Fruit fly (Drosophila melanogaster) whole organism, embryonic: ENCODE measurements around the gene Mical.

Source experiments
- Antp ChIP-seq: fragments of 200-800 bp; sonication (Bioruptor generic); optimal IDR thresholded peaks from 3 replicates; lab custom pipeline; 2016; ENCODE audit warnings: missing biosample characterization, missing genetic modification characterization
- Atf-2 ChIP-seq: fragments of 200-800 bp; sonication (Bioruptor generic); optimal IDR thresholded peaks from 2 replicates; lab custom pipeline; 2016; ENCODE audit warnings: missing biosample characterization, missing genetic modification characterization
- CG10147 ChIP-seq: fragments of 200-800 bp; sonication (Bioruptor generic); optimal IDR thresholded peaks from 2 replicates; lab custom pipeline; 2019; ENCODE audit warnings: missing biosample characterization, mild to moderate bottlenecking, missing genetic modification characterization, moderate library complexity
- CG10543 ChIP-seq: fragments of 200-800 bp; sonication (Bioruptor generic); optimal IDR thresholded peaks from 3 replicates; lab custom pipeline; 2017; ENCODE audit warnings: missing biosample characterization, mild to moderate bottlenecking, missing genetic modification characterization, moderate library complexity
- CG13287 ChIP-seq: fragments of 200-800 bp; sonication (Bioruptor generic); IDR thresholded peaks from 2 replicates; pipeline ENCODE4 v1.3.6; 2022; ENCODE audit warnings: missing biosample characterization, missing genetic modification characterization; ENCODE audit not compliant: partially characterized antibody
- CG15696 ChIP-seq: fragments of 200-800 bp; sonication (Bioruptor generic); optimal IDR thresholded peaks from 2 replicates; lab custom pipeline; 2019; ENCODE audit warnings: missing biosample characterization, mild to moderate bottlenecking, missing genetic modification characterization, moderate library complexity
- CG16815 ChIP-seq: fragments of 200-800 bp; sonication (Bioruptor generic); optimal IDR thresholded peaks from 3 replicates; lab custom pipeline; 2017; ENCODE audit warnings: missing biosample characterization, mild to moderate bottlenecking, missing genetic modification characterization
- CG17912 ChIP-seq: fragments of 200-800 bp; sonication (Bioruptor generic); optimal IDR thresholded peaks from 2 replicates; lab custom pipeline; 2018; ENCODE audit warnings: missing biosample characterization, mild to moderate bottlenecking, missing genetic modification characterization
- CG18262 ChIP-seq: fragments of 200-800 bp; optimal IDR thresholded peaks from 3 replicates; lab custom pipeline; 2019; ENCODE audit warnings: missing biosample characterization, mild to moderate bottlenecking, missing genetic modification characterization, moderate library complexity
- CG42726 ChIP-seq: fragments of 200-800 bp; sonication (Bioruptor generic); IDR thresholded peaks from 2 replicates; pipeline ENCODE4 v1.3.6; 2022; ENCODE audit warnings: missing biosample characterization, missing genetic modification characterization; ENCODE audit not compliant: partially characterized antibody
- CG4404 ChIP-seq: fragments of 200-800 bp; sonication (Bioruptor generic); IDR thresholded peaks from 2 replicates; pipeline ENCODE4 v1.3.6; 2022; ENCODE audit warnings: missing biosample characterization, missing genetic modification characterization
- CG4617 ChIP-seq: fragments of 200-800 bp; sonication (Bioruptor generic); optimal IDR thresholded peaks from 3 replicates; lab custom pipeline; 2016; ENCODE audit warnings: missing biosample characterization, missing genetic modification characterization, borderline replicate concordance
- CG6689 ChIP-seq: fragments of 200-800 bp; sonication (Bioruptor generic); IDR thresholded peaks from 2 replicates; pipeline ENCODE4 v1.3.6; 2022; ENCODE audit warnings: missing biosample characterization, missing genetic modification characterization
- CG6813 ChIP-seq: fragments of 200-800 bp; sonication (Bioruptor generic); optimal IDR thresholded peaks from 2 replicates; lab custom pipeline; 2017; ENCODE audit warnings: missing biosample characterization, missing genetic modification characterization, mild to moderate bottlenecking, moderate library complexity, missing genetic modification reagents
- CG9727 ChIP-seq: fragments of 200-800 bp; sonication (Bioruptor generic); optimal IDR thresholded peaks from 3 replicates; lab custom pipeline; 2017; ENCODE audit warnings: missing biosample characterization, mild to moderate bottlenecking, missing genetic modification characterization
- CG9797 ChIP-seq: fragments of 200-800 bp; sonication (Bioruptor generic); optimal IDR thresholded peaks from 3 replicates; lab custom pipeline; 2018; ENCODE audit warnings: missing biosample characterization, mild to moderate bottlenecking, missing genetic modification characterization
- CG9876 ChIP-seq: fragments of 200-800 bp; sonication (Bioruptor generic); optimal IDR thresholded peaks from 2 replicates; lab custom pipeline; 2016; ENCODE audit warnings: missing biosample characterization, missing genetic modification characterization
- CTCF ChIP-seq: fragments of 200-800 bp; sonication (Bioruptor generic); optimal IDR thresholded peaks from 2 replicates; lab custom pipeline; 2017; ENCODE audit warnings: missing biosample characterization, mild to moderate bottlenecking, missing genetic modification characterization, moderate library complexity
- Hr78 ChIP-seq, 2 experiments: fragments of 200-800 bp in 1 of 2; fragments of >200 bp in 1 of 2; sonication (Bioruptor generic) in 1 of 2; optimal IDR thresholded peaks; 2 replicates each; lab custom pipeline; 2017 to 2019; ENCODE audit warnings: missing biosample characterization in 2 of 2, missing genetic modification characterization in 2 of 2, mild to moderate bottlenecking in 1 of 2, moderate library complexity in 1 of 2
- Jarid2 ChIP-seq: fragments of 200-800 bp; sonication (Bioruptor generic); optimal IDR thresholded peaks from 3 replicates; lab custom pipeline; 2017; ENCODE audit warnings: mild to moderate bottlenecking, missing biosample characterization, missing genetic modification reagents, missing genetic modification characterization
- Lpt ChIP-seq: fragments of >200 bp; optimal IDR thresholded peaks from 2 replicates; lab custom pipeline; 2018; ENCODE audit warnings: missing biosample characterization, missing genetic modification characterization
- PHDP ChIP-seq: fragments of 200-800 bp; sonication (Bioruptor generic); optimal IDR thresholded peaks from 3 replicates; lab custom pipeline; 2018; ENCODE audit warnings: missing biosample characterization, mild to moderate bottlenecking, missing genetic modification characterization, moderate library complexity
- Scr ChIP-seq: fragments of 200-800 bp; sonication (Bioruptor generic); IDR thresholded peaks from 2 replicates; pipeline ENCODE4 v1.3.6; 2022; ENCODE audit warnings: missing biosample characterization, missing genetic modification characterization; ENCODE audit not compliant: partially characterized antibody
- Side ChIP-seq: fragments of 200-800 bp; sonication (Bioruptor generic); optimal IDR thresholded peaks from 2 replicates; lab custom pipeline; 2016; ENCODE audit warnings: missing biosample characterization, missing genetic modification characterization
- Sin3A ChIP-seq: fragments of >200 bp; optimal IDR thresholded peaks from 2 replicates; lab custom pipeline; 2018
- Stat92E ChIP-seq, 3 experiments: fragments of >200 bp in 2 of 3; fragments of 200-800 bp in 1 of 3; sonication (Bioruptor generic) in 1 of 3; optimal IDR thresholded peaks; 2 replicates each; lab custom pipeline; 2017 to 2019; ENCODE audit warnings: missing biosample characterization in 3 of 3, missing genetic modification characterization in 3 of 3, mild to moderate bottlenecking in 1 of 3, moderate library complexity in 1 of 3
- bcd ChIP-seq: fragments of 200-800 bp; sonication (Bioruptor generic); optimal IDR thresholded peaks from 2 replicates; lab custom pipeline; 2017; ENCODE audit warnings: missing biosample characterization, mild to moderate bottlenecking, missing genetic modification characterization
- croc ChIP-seq: fragments of 200-800 bp; sonication (Bioruptor generic); conservative IDR thresholded peaks from 3 replicates; pipeline ENCODE4 v1.3.6; 2022; ENCODE audit warnings: missing biosample characterization, missing genetic modification characterization
- crol ChIP-seq: fragments of 200-800 bp; sonication (Bioruptor generic); IDR thresholded peaks from 2 replicates; pipeline ENCODE4 v1.3.6; 2022; ENCODE audit warnings: missing biosample characterization, missing genetic modification characterization
- danr ChIP-seq: fragments of 200-800 bp; sonication (Bioruptor generic); IDR thresholded peaks from 2 replicates; pipeline ENCODE4 v1.3.6; 2022; ENCODE audit warnings: missing biosample characterization, missing genetic modification characterization
- dimm ChIP-seq: fragments of 200-800 bp; sonication (Bioruptor generic); IDR thresholded peaks from 2 replicates; pipeline ENCODE4 v1.3.6; 2022; ENCODE audit warnings: missing biosample characterization, missing genetic modification characterization
- ems ChIP-seq: fragments of 200-800 bp; sonication (Bioruptor generic); optimal IDR thresholded peaks from 3 replicates; lab custom pipeline; 2016; ENCODE audit warnings: missing biosample characterization, missing genetic modification characterization
- hb ChIP-seq: fragments of 200-800 bp; sonication (Bioruptor generic); IDR thresholded peaks from 3 replicates; pipeline ENCODE4 v1.3.6; 2022; ENCODE audit warnings: missing biosample characterization, missing genetic modification characterization; ENCODE audit not compliant: partially characterized antibody
- luna ChIP-seq: fragments of 200-800 bp; sonication (Bioruptor generic); optimal IDR thresholded peaks from 2 replicates; lab custom pipeline; 2016; ENCODE audit warnings: missing biosample characterization, missing genetic modification characterization
- nerfin-1 ChIP-seq: fragments of 200-800 bp; sonication (Bioruptor generic); optimal IDR thresholded peaks from 3 replicates; lab custom pipeline; 2019; ENCODE audit warnings: missing biosample characterization, mild to moderate bottlenecking, missing genetic modification characterization, moderate library complexity
- nom ChIP-seq: fragments of 200-800 bp; sonication (Bioruptor generic); optimal IDR thresholded peaks from 2 replicates; lab custom pipeline; 2017; ENCODE audit warnings: missing biosample characterization, missing genetic modification characterization, mild to moderate bottlenecking, moderate library complexity, missing genetic modification reagents
- pan ChIP-seq, 4 experiments: fragments of >200 bp in 3 of 4; fragments of 200-800 bp in 1 of 4; sonication (Bioruptor generic) in 1 of 4; optimal IDR thresholded peaks in 3 of 4; IDR thresholded peaks in 1 of 4; 2 replicates each; pipeline versions ENCODE4 v1.3.6 to Lab custom; 2017 to 2022; ENCODE audit warnings: missing biosample characterization in 2 of 4, missing genetic modification characterization in 2 of 4, mixed read lengths in 1 of 4
- peb ChIP-seq: fragments of 200-800 bp; sonication (Bioruptor generic); IDR thresholded peaks from 2 replicates; pipeline ENCODE4 v1.3.6; 2022; ENCODE audit warnings: missing biosample characterization, missing genetic modification characterization
- prd ChIP-seq, 3 experiments: fragments of >200 bp in 2 of 3; fragments of 200-800 bp in 1 of 3; sonication (Bioruptor generic) in 1 of 3; optimal IDR thresholded peaks in 2 of 3; IDR thresholded peaks in 1 of 3; 2 replicates in 2 of 3; 3 replicates in 1 of 3; pipeline versions ENCODE4 v1.3.6 to Lab custom; 2017 to 2022; ENCODE audit warnings: missing biosample characterization in 1 of 3, missing genetic modification characterization in 1 of 3
- psq ChIP-seq: fragments of 200-800 bp; sonication (Bioruptor generic); optimal IDR thresholded peaks from 2 replicates; lab custom pipeline; 2017; ENCODE audit warnings: missing biosample characterization, missing genetic modification characterization
- pzg ChIP-seq: fragments of 200-800 bp; sonication (Bioruptor generic); optimal IDR thresholded peaks from 3 replicates; lab custom pipeline; 2018; ENCODE audit warnings: missing biosample characterization, mild to moderate bottlenecking, missing genetic modification characterization, moderate library complexity
- ranshi ChIP-seq: fragments of 200-800 bp; sonication (Bioruptor generic); IDR thresholded peaks from 2 replicates; pipeline ENCODE4 v1.3.6; 2022; ENCODE audit warnings: missing biosample characterization, missing genetic modification characterization
- sc ChIP-seq, 3 experiments: fragments of >200 bp in 2 of 3; fragments of 200-800 bp in 1 of 3; sonication (Bioruptor generic) in 1 of 3; optimal IDR thresholded peaks; 2 replicates in 2 of 3; 3 replicates in 1 of 3; lab custom pipeline; 2017; ENCODE audit warnings: mild to moderate bottlenecking in 1 of 3, missing biosample characterization in 1 of 3, missing genetic modification characterization in 1 of 3, missing genetic modification reagents in 1 of 3
- sima ChIP-seq: fragments of 200-800 bp; sonication (Bioruptor generic); optimal IDR thresholded peaks from 2 replicates; lab custom pipeline; 2016; ENCODE audit warnings: missing biosample characterization, missing genetic modification characterization
- sqz ChIP-seq: fragments of 200-800 bp; sonication (Bioruptor generic); optimal IDR thresholded peaks from 3 replicates; lab custom pipeline; 2018; ENCODE audit warnings: missing biosample characterization, mild to moderate bottlenecking, missing genetic modification characterization
- toy ChIP-seq: fragments of 200-800 bp; sonication (Bioruptor generic); IDR thresholded peaks from 2 replicates; pipeline ENCODE4 v1.3.6; 2022; ENCODE audit warnings: missing biosample characterization, missing genetic modification characterization
- trh ChIP-seq: fragments of 200-800 bp; sonication (Bioruptor generic); optimal IDR thresholded peaks from 2 replicates; lab custom pipeline; 2016; ENCODE audit warnings: missing biosample characterization, missing genetic modification characterization
- tx ChIP-seq: fragments of 200-800 bp; sonication (Bioruptor generic); optimal IDR thresholded peaks from 2 replicates; lab custom pipeline; 2016; ENCODE audit warnings: missing biosample characterization, missing genetic modification characterization

Mical gene

DNA sequence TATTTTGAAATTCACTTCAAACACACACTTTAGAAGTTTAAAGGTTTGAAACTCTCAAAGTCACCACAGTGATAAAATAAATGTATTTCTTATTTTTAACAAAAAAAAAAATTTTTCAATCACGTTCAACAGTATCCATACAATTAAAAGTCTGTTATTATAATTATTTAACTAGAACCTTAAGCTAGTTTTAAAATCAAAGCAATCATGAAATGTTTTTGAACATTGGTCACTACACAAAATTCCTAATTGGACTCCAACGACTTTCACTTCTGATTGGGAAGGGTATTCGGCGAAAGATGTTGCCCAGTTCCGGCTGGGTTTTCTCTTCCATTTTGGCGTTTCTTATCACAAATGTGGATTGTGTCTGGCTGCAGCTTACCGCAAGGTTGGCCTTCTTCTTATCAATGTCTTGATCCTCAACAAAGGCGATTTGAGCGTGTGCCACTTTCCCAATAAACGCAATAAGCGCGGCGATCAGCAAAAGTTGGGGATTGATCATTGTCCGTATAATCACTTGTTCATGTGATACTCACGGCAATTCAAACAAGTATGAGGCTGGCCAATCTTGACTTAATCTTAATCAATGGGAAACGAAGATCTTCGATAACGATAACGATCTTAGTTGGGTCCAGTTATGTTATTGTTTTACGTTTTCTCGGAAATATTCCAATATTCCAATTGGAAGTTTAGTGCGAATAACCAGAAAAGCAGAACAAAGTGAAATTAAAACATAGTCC is 5.5 kb upstream of the Mical start (continued):
- TF ChIP-seq peb (GFP tag; lab: Robert Waterston, UW) (0 out of 2 replicates have a peak, but pooled peaks have one; percentile 10), CG4617 (GFP tag; lab: Kevin White, UChicago) (no peak), pan (optimal IDR thresholded peaks at IDR 0.05; lab: Kevin White, UChicago) (no peak), pan (GFP tag; optimal IDR thresholded peaks at IDR 0.05 in 1 of 2, IDR thresholded peaks at IDR 0.05 in 1 of 2) (no peak), Antp (GFP tag; lab: Kevin White, UChicago) (no peak), CG10543 (GFP tag; lab: Kevin White, UChicago) (peak; percentile 6), dimm (GFP tag; lab: Robert Waterston, UW) (no peak), psq (GFP tag; lab: Kevin White, UChicago) (no peak), CTCF (GFP tag; lab: Kevin White, UChicago) (no peak), trh (GFP tag; lab: Kevin White, UChicago) (no peak), sc (optimal IDR thresholded peaks at IDR 0.05; lab: Kevin White, UChicago) (no peak), sc (GFP tag; optimal IDR thresholded peaks at IDR 0.05; lab: Kevin White, UChicago) (no peak), crol (GFP tag; lab: Robert Waterston, UW) (no peak), CG6689 (0 out of 2 replicates have a peak, but pooled peaks have one; percentile 22), bcd (GFP tag; lab: Kevin White, UChicago) (peak; percentile 17), CG15696 (tag; lab: Kevin White, UChicago) (no peak), Jarid2 (GFP tag; lab: Kevin White, UChicago) (no peak), CG10147 (GFP tag; lab: Kevin White, UChicago) (peak; percentile 48), ems (GFP tag; lab: Kevin White, UChicago) (no peak), Stat92E (GFP tag; optimal IDR thresholded peaks at IDR 0.05; lab: Kevin White, UChicago) (no peak), Side (GFP tag; lab: Kevin White, UChicago) (no peak), Lpt (GFP tag; lab: Kevin White, UChicago) (no peak), tx (GFP tag; lab: Kevin White, UChicago) (no peak), Hr78 (GFP tag; optimal IDR thresholded peaks at IDR 0.05; lab: Kevin White, UChicago) (no peak), sqz (GFP tag; lab: Kevin White, UChicago) (no peak), nom (GFP tag; lab: Kevin White, UChicago) (no peak), CG16815 (GFP tag; lab: Kevin White, UChicago) (peak; percentile 3), Scr (no peak), CG9876 (GFP tag; lab: Kevin White, UChicago) (no peak), CG13287 (GFP tag; lab: Robert Waterston, UW) (no peak), Sin3A (lab: Kevin White, UChicago) (no peak), prd (optimal IDR thresholded peaks at IDR 0.05; lab: Kevin White, UChicago) (no peak), prd (GFP tag; IDR thresholded peaks at IDR 0.05; lab: Robert Waterston, UW) (no peak), ranshi (no peak), toy (GFP tag; lab: Robert Waterston, UW) (no peak), CG17912 (GFP tag; lab: Kevin White, UChicago) (no peak), sima (GFP tag; lab: Kevin White, UChicago) (no peak), PHDP (peak; percentile 33), luna (no peak), hb (GFP tag; lab: Robert Waterston, UW) (no peak), pzg (GFP tag; lab: Kevin White, UChicago) (no peak), CG18262 (peak; percentile 63), CG42726 (GFP tag; lab: Robert Waterston, UW) (no peak), Atf-2 (GFP tag; lab: Kevin White, UChicago) (no peak), danr (no peak), CG9727 (GFP tag; lab: Kevin White, UChicago) (peak; percentile 35), nerfin-1 (tag; lab: Kevin White, UChicago) (no peak), CG6813 (GFP tag; lab: Kevin White, UChicago) (no peak), CG4404 (no peak), croc (GFP tag; lab: Robert Waterston, UW) (no peak), CG9797 (GFP tag; lab: Kevin White, UChicago) (no peak)
